Worm (Caenorhabditis elegans) whole organism, L3 larva: ENCODE data around the gene pcp-3.

ENCODE experiments used
- aly-2 ChIP-seq: fragments of 150-350 bp; optimal IDR thresholded peaks from 2 replicates; lab custom pipeline; 2014; ENCODE audit warnings: missing biosample characterization, missing genetic modification characterization
- ama-1 ChIP-seq: fragments of 150-350 bp; optimal IDR thresholded peaks from 2 replicates; lab custom pipeline; 2018
- egl-27 ChIP-seq: sonication (generic microtip); optimal IDR thresholded peaks from 4 replicates; lab custom pipeline; 2017; ENCODE audit warnings: missing biosample characterization, missing genetic modification reagents, missing genetic modification characterization
- elt-1 ChIP-seq: fragments of 150-350 bp; optimal IDR thresholded peaks from 2 replicates; lab custom pipeline; 2014; ENCODE audit warnings: missing biosample characterization, missing genetic modification characterization
- mdl-1 ChIP-seq: fragments of 150-350 bp; optimal IDR thresholded peaks from 2 replicates; lab custom pipeline; 2014; ENCODE audit warnings: missing biosample characterization, missing genetic modification characterization
- nhr-25 ChIP-seq: sonication (generic microtip); optimal IDR thresholded peaks from 2 replicates; lab custom pipeline; 2017; ENCODE audit warnings: missing biosample characterization, missing genetic modification characterization
- sea-2 ChIP-seq: fragments of 150-350 bp; sonication (generic microtip); optimal IDR thresholded peaks from 4 replicates; lab custom pipeline; 2014; ENCODE audit warnings: missing biosample characterization, missing genetic modification reagents, missing genetic modification characterization
- skn-1 ChIP-seq: fragments of 150-350 bp; optimal IDR thresholded peaks from 2 replicates; lab custom pipeline; 2014; ENCODE audit warnings: missing biosample characterization, missing genetic modification characterization

- TF ChIP-seq mdl-1 (tag; lab: Kevin White, UChicago) = no peak
- TF ChIP-seq nhr-25 = no peak
- TF ChIP-seq ama-1 (lab: Kevin White, UChicago) = no peak
- TF ChIP-seq elt-1 (tag; lab: Kevin White, UChicago) = no peak
- TF ChIP-seq skn-1 (tag; lab: Kevin White, UChicago) = no peak
- TF ChIP-seq aly-2 = no peak
- no peak for TF ChIP-seq egl-27 (tag; lab: Kevin White, UChicago)
- TF ChIP-seq sea-2 (GFP tag; lab: Kevin White, UChicago) = no peak
Measured at ce11 chrIV:9154263-9154662, 4.6 kb downstream of the pcp-3 start, which contains the start of gene F23B2.10.
